Worm (Caenorhabditis elegans) whole organism, L4/young adult: ENCODE data around the gene CD4.8.

ENCODE experiments used
- W03F9.2 ChIP-seq: fragments of 150-350 bp; optimal IDR thresholded peaks from 2 replicates; lab custom pipeline; 2014; ENCODE audit warnings: missing biosample characterization, missing genetic modification characterization
- dao-5 ChIP-seq: sonication (generic microtip); optimal IDR thresholded peaks from 2 replicates; lab custom pipeline; 2016; ENCODE audit warnings: missing genotype, missing genetic modification characterization, moderate library complexity, missing compliant biosample characterization
- him-1 ChIP-seq: sonication (generic microtip); optimal IDR thresholded peaks from 2 replicates; lab custom pipeline; 2016; ENCODE audit warnings: missing genotype, missing genetic modification reagents, missing genetic modification characterization, missing compliant biosample characterization

DNA sequence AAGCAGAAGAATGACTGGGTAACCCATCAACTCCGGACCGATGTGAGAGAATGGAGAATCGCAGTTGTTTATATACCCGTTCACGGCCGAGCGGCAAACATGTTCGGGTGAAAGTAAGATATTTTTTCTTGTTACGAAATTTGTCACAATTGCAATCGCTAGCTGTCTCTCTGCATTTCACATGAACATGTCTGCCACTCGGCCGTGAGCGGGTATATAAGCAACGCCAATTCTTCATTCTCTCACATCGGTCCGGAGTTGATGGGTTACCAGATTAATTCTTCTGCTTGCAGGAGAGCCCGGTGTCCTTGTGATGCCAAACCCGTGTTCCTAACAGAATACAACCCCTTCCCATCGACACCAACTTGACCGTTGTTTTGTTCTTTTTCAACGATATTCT is 14.1 kb downstream of the CD4.8 start:
- TF ChIP-seq him-1 (no peak), dao-5 (tag; lab: Kevin White, UChicago) (no peak), W03F9.2 (no peak)
